Worm (Caenorhabditis elegans) whole organism, L4 larva: ENCODE measurements around the gene rpoa-49.

ENCODE experiments used
- Y105C5A.15 ChIP-seq: fragments of 200-800 bp; sonication (Bioruptor generic); IDR thresholded peaks from 2 replicates; pipeline ENCODE4 v1.3.6; 2022; ENCODE audit warnings: missing genetic modification characterization, missing compliant biosample characterization
- Y5F2A.4 ChIP-seq: fragments of 200-800 bp; sonication (Bioruptor generic); optimal IDR thresholded peaks from 2 replicates; lab custom pipeline; 2018; ENCODE audit warnings: mild to moderate bottlenecking, missing genetic modification characterization, missing compliant biosample characterization
- aly-2 ChIP-seq: sonication (generic microtip); optimal IDR thresholded peaks from 2 replicates; lab custom pipeline; 2018; ENCODE audit warnings: missing biosample characterization, missing genetic modification characterization
- ama-1 ChIP-seq: fragments of 150-350 bp; optimal IDR thresholded peaks from 2 replicates; lab custom pipeline; 2014; ENCODE audit warnings: inconsistent platforms, mixed read lengths
- egl-27 ChIP-seq: sonication (generic microtip); optimal IDR thresholded peaks from 3 replicates; lab custom pipeline; 2017; ENCODE audit warnings: missing biosample characterization, missing genetic modification reagents, missing genetic modification characterization
- mes-2 ChIP-seq: sonication (generic microtip); optimal IDR thresholded peaks from 2 replicates; lab custom pipeline; 2016; ENCODE audit warnings: missing genotype, mild to moderate bottlenecking, missing genetic modification characterization, missing compliant biosample characterization; ENCODE audit not compliant: poor library complexity, severe bottlenecking
- nhr-11 ChIP-seq: fragments of 150-350 bp; optimal IDR thresholded peaks from 2 replicates; lab custom pipeline; 2014; ENCODE audit warnings: missing biosample characterization, missing genetic modification characterization
- nhr-237 ChIP-seq: sonication (generic microtip); optimal IDR thresholded peaks from 2 replicates; lab custom pipeline; 2017; ENCODE audit warnings: missing biosample characterization, missing genetic modification characterization
- nhr-76 ChIP-seq: fragments of 150-350 bp; optimal IDR thresholded peaks from 2 replicates; lab custom pipeline; 2014; ENCODE audit warnings: missing biosample characterization, missing genetic modification characterization
- unc-39 ChIP-seq: sonication (generic microtip); optimal IDR thresholded peaks from 2 replicates; lab custom pipeline; 2017; ENCODE audit warnings: missing biosample characterization, missing genetic modification characterization
- ztf-11 ChIP-seq: fragments of 150-350 bp; optimal IDR thresholded peaks from 2 replicates; lab custom pipeline; 2014; ENCODE audit warnings: missing biosample characterization, missing genetic modification characterization

DNA sequence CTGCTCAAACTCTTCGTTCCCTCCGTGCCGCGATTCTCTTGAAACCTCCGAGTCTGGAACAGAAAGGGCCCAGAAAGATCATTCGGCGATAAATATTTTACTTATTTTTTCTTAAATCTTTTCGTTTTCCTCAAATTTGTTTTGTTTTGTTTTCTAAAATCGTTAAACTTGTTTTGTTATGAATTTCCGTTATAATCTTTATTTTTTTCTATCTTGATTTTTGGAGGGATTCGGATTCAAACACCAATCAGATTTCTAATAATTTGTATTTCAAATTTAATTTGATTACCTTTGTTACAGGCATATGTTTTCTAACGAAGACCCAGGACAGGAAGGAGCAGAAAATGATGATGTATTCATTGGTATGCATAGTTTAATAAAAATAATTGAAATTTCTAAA lies 2.4 kb downstream of the rpoa-49 start, which contains the start of gene C23H3.5:
- no peak for TF ChIP-seq unc-39 (tag; lab: Kevin White, UChicago)
- TF ChIP-seq Y105C5A.15 (GFP tag; lab: Robert Waterston, UW) = no peak
- TF ChIP-seq ama-1 (lab: Kevin White, UChicago) = no peak
- no peak for TF ChIP-seq nhr-11 (tag; lab: Kevin White, UChicago)
- TF ChIP-seq egl-27 (tag; lab: Kevin White, UChicago) = no peak
- TF ChIP-seq Y5F2A.4 = no peak
- no peak for TF ChIP-seq nhr-76 (tag; lab: Kevin White, UChicago)
- no peak for TF ChIP-seq mes-2 (tag; lab: Kevin White, UChicago)
- no peak for TF ChIP-seq ztf-11 (tag; lab: Kevin White, UChicago)
- TF ChIP-seq aly-2 (tag; lab: Kevin White, UChicago) = no peak
- TF ChIP-seq nhr-237 (tag; lab: Kevin White, UChicago) = no peak
